Worm (Caenorhabditis elegans) whole organism, L4 larva: ENCODE measurements around the gene snpn-1.

Experiments
- F44E2.7 ChIP-seq: fragments of 200-800 bp; sonication (Bioruptor generic); IDR thresholded peaks from 2 replicates; pipeline ENCODE4 v2.1.2; 2022; ENCODE audit warnings: missing genetic modification characterization, missing compliant biosample characterization
- T20F7.1 ChIP-seq: fragments of 200-800 bp; sonication (Bioruptor generic); optimal IDR thresholded peaks from 2 replicates; lab custom pipeline; 2018; ENCODE audit warnings: mild to moderate bottlenecking, missing genetic modification characterization, missing compliant biosample characterization
- T26A8.4 ChIP-seq: fragments of 200-800 bp; sonication (Bioruptor generic); IDR thresholded peaks from 2 replicates; pipeline ENCODE4 v1.3.6; 2022; ENCODE audit warnings: missing genetic modification characterization, missing compliant biosample characterization
- aha-1 ChIP-seq: fragments of 150-350 bp; peaks from one replicate; lab custom pipeline; 2014; ENCODE audit warnings: missing biosample characterization, missing genetic modification characterization
- aly-2 ChIP-seq: sonication (generic microtip); optimal IDR thresholded peaks from 2 replicates; lab custom pipeline; 2018; ENCODE audit warnings: missing biosample characterization, missing genetic modification characterization
- ama-1 ChIP-seq: fragments of 150-350 bp; optimal IDR thresholded peaks from 2 replicates; lab custom pipeline; 2014; ENCODE audit warnings: inconsistent platforms, mixed read lengths
- arid-1 ChIP-seq: fragments of 200-800 bp; sonication (Bioruptor generic); conservative IDR thresholded peaks from 2 replicates; pipeline ENCODE4 v1.3.6; 2022; ENCODE audit warnings: missing genetic modification reagents, missing genetic modification characterization, missing compliant biosample characterization
- ceh-20 ChIP-seq: fragments of 200-800 bp; sonication (Bioruptor generic); IDR thresholded peaks from 2 replicates; pipeline ENCODE4 v1.3.6; 2022; ENCODE audit warnings: missing genetic modification reagents, missing genetic modification characterization, missing compliant biosample characterization
- ceh-28 ChIP-seq: fragments of 150-350 bp; optimal IDR thresholded peaks from 2 replicates; lab custom pipeline; 2014; ENCODE audit warnings: missing biosample characterization, missing genetic modification reagents, missing genetic modification characterization
- ceh-62 ChIP-seq: sonication (generic microtip); optimal IDR thresholded peaks from 2 replicates; lab custom pipeline; 2017; ENCODE audit warnings: missing biosample characterization, missing genetic modification characterization
- cey-2 ChIP-seq: sonication (generic microtip); optimal IDR thresholded peaks from 3 replicates; lab custom pipeline; 2017; ENCODE audit warnings: missing genetic modification characterization, mild to moderate bottlenecking, missing compliant biosample characterization, antibody characterized with exemption, borderline replicate concordance; ENCODE audit not compliant: insufficient read depth
- ctbp-1 ChIP-seq: fragments of 200-800 bp; sonication (Bioruptor generic); IDR thresholded peaks from 2 replicates; pipeline ENCODE4 v1.3.6; 2022; ENCODE audit warnings: missing genetic modification reagents, missing genetic modification characterization, missing compliant biosample characterization
- daf-16 ChIP-seq, 3 experiments: sonication (generic microtip); optimal IDR thresholded peaks; 2 replicates each; lab custom pipeline; 2016 to 2017; ENCODE audit warnings: missing genetic modification characterization in 3 of 3, missing genetic modification reagents in 3 of 3, mild to moderate bottlenecking in 2 of 3, missing compliant biosample characterization in 2 of 3, missing biosample characterization in 1 of 3, moderate library complexity in 1 of 3
- duxl-1 ChIP-seq: sonication (generic microtip); optimal IDR thresholded peaks from 2 replicates; lab custom pipeline; 2016; ENCODE audit warnings: mild to moderate bottlenecking, missing genetic modification characterization, moderate library complexity, missing compliant biosample characterization; ENCODE audit not compliant: poor library complexity
- dve-1 ChIP-seq: sonication (generic microtip); optimal IDR thresholded peaks from 2 replicates; lab custom pipeline; 2017; ENCODE audit warnings: antibody characterized with exemption, mild to moderate bottlenecking, missing genetic modification characterization, missing compliant biosample characterization; ENCODE audit not compliant: insufficient read depth
- hif-1 ChIP-seq, 2 experiments: sonication (generic microtip); optimal IDR thresholded peaks; 2 replicates each; lab custom pipeline; 2016 to 2017; ENCODE audit warnings: missing compliant biosample characterization in 2 of 2, missing genetic modification characterization in 2 of 2, missing genetic modification reagents in 2 of 2, missing genotype in 2 of 2, mild to moderate bottlenecking in 1 of 2
- hlh-30 ChIP-seq: sonication (generic microtip); optimal IDR thresholded peaks from 2 replicates; lab custom pipeline; 2017; ENCODE audit warnings: antibody characterized with exemption, mild to moderate bottlenecking, missing genetic modification characterization, missing compliant biosample characterization; ENCODE audit not compliant: insufficient read depth
- hmg-1.1 ChIP-seq: fragments of 200-800 bp; sonication (Bioruptor generic); IDR thresholded peaks from 2 replicates; pipeline ENCODE4 v1.3.6; 2022; ENCODE audit warnings: missing genetic modification reagents, missing genetic modification characterization, missing compliant biosample characterization
- lin-15B ChIP-seq: fragments of 150-350 bp; sonication (generic microtip); optimal IDR thresholded peaks from 3 replicates; lab custom pipeline; 2014; ENCODE audit warnings: missing biosample characterization, missing genetic modification characterization
- lin-29 ChIP-seq: fragments of 200-800 bp; sonication (Bioruptor generic); IDR thresholded peaks from 2 replicates; pipeline ENCODE4 v1.3.6; 2022; ENCODE audit warnings: missing genetic modification reagents, missing genetic modification characterization, missing compliant biosample characterization
- lin-39 ChIP-seq: fragments of 150-350 bp; optimal IDR thresholded peaks from 2 replicates; lab custom pipeline; 2014; ENCODE audit warnings: missing biosample characterization, missing genetic modification reagents, missing genetic modification characterization
- lsy-2 ChIP-seq, 2 experiments: fragments of 150-350 bp in 1 of 2; sonication (generic microtip) in 1 of 2; optimal IDR thresholded peaks; 2 replicates each; lab custom pipeline; 2014 to 2017; ENCODE audit warnings: missing biosample characterization in 2 of 2, missing genetic modification characterization in 2 of 2
- madf-9 ChIP-seq: fragments of 200-800 bp; sonication (Bioruptor generic); conservative IDR thresholded peaks from 2 replicates; pipeline ENCODE4 v1.3.6; 2022; ENCODE audit warnings: missing genetic modification reagents, missing genetic modification characterization, missing compliant biosample characterization
- mdt-29 ChIP-seq: fragments of 200-800 bp; sonication (Bioruptor generic); IDR thresholded peaks from 2 replicates; pipeline ENCODE4 v1.3.6; 2022; ENCODE audit warnings: missing genetic modification reagents, missing genetic modification characterization, missing compliant biosample characterization
- mep-1 ChIP-seq: fragments of 150-350 bp; sonication (generic microtip); optimal IDR thresholded peaks from 3 replicates; lab custom pipeline; 2014; ENCODE audit warnings: missing biosample characterization, missing genetic modification characterization
- nhr-11 ChIP-seq: fragments of 150-350 bp; optimal IDR thresholded peaks from 2 replicates; lab custom pipeline; 2014; ENCODE audit warnings: missing biosample characterization, missing genetic modification characterization
- nhr-237 ChIP-seq: sonication (generic microtip); optimal IDR thresholded peaks from 2 replicates; lab custom pipeline; 2017; ENCODE audit warnings: missing biosample characterization, missing genetic modification characterization
- nhr-48 ChIP-seq: sonication (generic microtip); optimal IDR thresholded peaks from 2 replicates; lab custom pipeline; 2016; ENCODE audit warnings: mild to moderate bottlenecking, missing genetic modification characterization, missing compliant biosample characterization
- nhr-6 ChIP-seq: fragments of 150-350 bp; optimal IDR thresholded peaks from 2 replicates; lab custom pipeline; 2014; ENCODE audit warnings: missing biosample characterization, missing genetic modification characterization
- nhr-76 ChIP-seq: fragments of 150-350 bp; optimal IDR thresholded peaks from 2 replicates; lab custom pipeline; 2014; ENCODE audit warnings: missing biosample characterization, missing genetic modification characterization
- nhr-77 ChIP-seq: fragments of 150-350 bp; optimal IDR thresholded peaks from 2 replicates; lab custom pipeline; 2014; ENCODE audit warnings: missing biosample characterization, missing genetic modification characterization
- rbr-2 ChIP-seq: sonication (generic microtip); optimal IDR thresholded peaks from 2 replicates; lab custom pipeline; 2016; ENCODE audit warnings: missing genotype, missing genetic modification characterization, missing compliant biosample characterization
- saeg-2 ChIP-seq: fragments of 200-800 bp; sonication (Bioruptor generic); IDR thresholded peaks from 2 replicates; pipeline ENCODE4 v1.3.6; 2022; ENCODE audit warnings: missing genetic modification reagents, missing genetic modification characterization, missing compliant biosample characterization
- sdz-12 ChIP-seq: fragments of 200-800 bp; sonication (Bioruptor generic); optimal IDR thresholded peaks from 2 replicates; lab custom pipeline; 2018; ENCODE audit warnings: mild to moderate bottlenecking, missing genetic modification characterization, missing compliant biosample characterization
- skn-1 ChIP-seq: fragments of 150-350 bp; optimal IDR thresholded peaks from 2 replicates; lab custom pipeline; 2014; ENCODE audit warnings: missing biosample characterization, missing genetic modification characterization
- tra-1 ChIP-seq: fragments of 200-800 bp; sonication (Bioruptor generic); IDR thresholded peaks from 2 replicates; pipeline ENCODE4 v1.3.6; 2022; ENCODE audit warnings: missing genetic modification reagents, missing genetic modification characterization, missing compliant biosample characterization
- unc-62 ChIP-seq, 3 experiments: fragments of 150-350 bp in 1 of 3; sonication (generic microtip); optimal IDR thresholded peaks in 2 of 3; peaks in 1 of 3; 1 replicate in 1 of 3; 2 replicates in 2 of 3; lab custom pipeline; 2014 to 2017; ENCODE audit warnings: missing biosample characterization in 3 of 3, missing genetic modification characterization in 3 of 3, missing genetic modification reagents in 3 of 3, missing genotype in 1 of 3
- zag-1 ChIP-seq: fragments of 150-350 bp; optimal IDR thresholded peaks from 2 replicates; lab custom pipeline; 2014; ENCODE audit warnings: missing biosample characterization, missing genetic modification characterization
- zfp-3 ChIP-seq: fragments of 200-800 bp; sonication (Bioruptor generic); conservative IDR thresholded peaks from 2 replicates; pipeline ENCODE4 v1.3.6; 2022; ENCODE audit warnings: missing genetic modification reagents, missing genetic modification characterization, missing compliant biosample characterization
- zip-11 ChIP-seq: fragments of 200-800 bp; sonication (Bioruptor generic); IDR thresholded peaks from 2 replicates; pipeline ENCODE4 v1.3.6; 2022; ENCODE audit warnings: missing genetic modification characterization, missing compliant biosample characterization
- zip-2 ChIP-seq: fragments of 150-350 bp; optimal IDR thresholded peaks from 2 replicates; lab custom pipeline; 2014; ENCODE audit warnings: missing biosample characterization, missing genetic modification characterization

Gene snpn-1

DNA sequence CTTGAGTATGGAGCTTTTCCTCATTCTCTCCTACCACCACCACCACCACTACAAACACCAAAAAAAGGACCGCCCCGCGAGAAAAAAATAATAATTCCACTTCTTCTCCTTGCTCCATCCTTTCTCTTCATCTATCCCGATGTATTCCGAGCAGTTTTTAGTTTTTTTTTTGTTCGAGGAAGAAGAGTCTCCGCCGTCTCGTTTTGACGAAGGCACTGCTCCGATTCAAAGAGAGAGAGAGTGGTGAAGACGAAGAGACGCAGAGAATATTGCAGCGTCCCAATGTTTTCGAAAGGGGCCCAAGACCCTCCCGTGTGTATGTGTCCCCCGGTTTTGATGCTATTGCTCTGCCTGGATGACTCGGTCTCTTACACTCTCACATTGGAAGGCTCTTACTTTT, 9.7 kb downstream of the snpn-1 start:
- peak; percentile 3 for TF ChIP-seq hlh-30 (tag; lab: Kevin White, UChicago)
- no peak for TF ChIP-seq lin-39
- peak; percentile 41 for TF ChIP-seq mep-1
- TF ChIP-seq nhr-48, result no peak
- peak; percentile 63 for TF ChIP-seq rbr-2
- no peak for TF ChIP-seq zip-11 (GFP tag; lab: Robert Waterston, UW)
- peak in 1 of 2 experiments; percentile 0 for TF ChIP-seq lsy-2 (tag; optimal IDR thresholded peaks at IDR 0.05; lab: Kevin White, UChicago)
- TF ChIP-seq ceh-20 (GFP tag; lab: Robert Waterston, UW), result no peak
- TF ChIP-seq aha-1 (tag; lab: Kevin White, UChicago), result peak; percentile 45
- TF ChIP-seq zfp-3, result no peak
- TF ChIP-seq tra-1 (GFP tag; lab: Robert Waterston, UW), result no peak
- TF ChIP-seq dve-1, result no peak
- TF ChIP-seq aly-2 (tag; lab: Kevin White, UChicago), result no peak
- peak in 1 of 2 experiments; percentile 9 for TF ChIP-seq hif-1 (tag; optimal IDR thresholded peaks at IDR 0.05; lab: Kevin White, UChicago)
- peak; percentile 48; the same call in 1 of the 2 replicates for TF ChIP-seq hmg-1.1 (GFP tag; lab: Robert Waterston, UW)
- TF ChIP-seq T20F7.1 (GFP tag; lab: Kevin White, UChicago), result no peak
- no peak for TF ChIP-seq skn-1 (tag; lab: Kevin White, UChicago)
- TF ChIP-seq, all 104 proteins: peak for 7

ce11 chrIV:5078846-5079245, 12.0 kb downstream of the snpn-1 start:
- TF ChIP-seq cey-2 (tag; lab: Kevin White, UChicago), result no peak
- no peak for TF ChIP-seq arid-1 (GFP tag; lab: Robert Waterston, UW)
- no peak for TF ChIP-seq duxl-1
- TF ChIP-seq lin-15B (tag; lab: Kevin White, UChicago), result no peak
- peak; percentile 88 for TF ChIP-seq aha-1 (tag; lab: Kevin White, UChicago)
- TF ChIP-seq unc-62 (GFP tag; optimal IDR thresholded peaks at IDR 0.05 in 1 of 2; lab: Kevin White, UChicago), result peak in 1 of 2 experiments; percentile 60
- TF ChIP-seq unc-62 (tag; optimal IDR thresholded peaks at IDR 0.05; lab: Kevin White, UChicago), result no peak
- TF ChIP-seq nhr-237 (tag; lab: Kevin White, UChicago), result no peak
- TF ChIP-seq lsy-2 (tag; optimal IDR thresholded peaks at IDR 0.05; lab: Kevin White, UChicago), result peak in 1 of 2 experiments; percentile 12
- TF ChIP-seq daf-16 (GFP tag; optimal IDR thresholded peaks at IDR 0.05; lab: Kevin White, UChicago), result peak in 1 of 2 experiments; percentile 32
- no peak for TF ChIP-seq daf-16 (tag; optimal IDR thresholded peaks at IDR 0.05; lab: Kevin White, UChicago)

DNA sequence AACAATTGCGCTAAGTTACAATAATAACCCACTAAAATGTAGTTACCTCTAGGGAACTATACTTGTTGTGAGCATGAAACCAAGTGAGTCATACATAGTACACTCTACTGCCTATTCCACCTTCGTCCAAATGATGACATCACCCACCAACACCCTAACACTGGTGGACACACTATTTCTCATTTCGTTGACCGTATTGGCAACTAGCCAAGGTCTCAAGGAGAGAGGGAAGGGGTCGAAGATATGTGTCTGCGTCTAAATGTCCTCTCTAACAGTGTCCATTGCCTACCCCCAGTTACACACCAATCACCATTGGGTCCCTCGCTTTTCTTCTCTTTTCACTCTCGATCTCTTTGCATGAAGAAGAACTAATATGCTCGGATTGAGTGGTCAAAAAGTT, 12.9 kb downstream of the snpn-1 start:
- no peak for TF ChIP-seq mdt-29 (GFP tag; lab: Robert Waterston, UW)
- TF ChIP-seq F44E2.7, result no peak
- no peak for TF ChIP-seq madf-9 (GFP tag; lab: Robert Waterston, UW)
- TF ChIP-seq duxl-1, result no peak
- TF ChIP-seq skn-1 (tag; lab: Kevin White, UChicago), result no peak
- peak in 1 of 2 experiments; percentile 63 for TF ChIP-seq unc-62 (GFP tag; optimal IDR thresholded peaks at IDR 0.05 in 1 of 2; lab: Kevin White, UChicago)
- TF ChIP-seq unc-62 (tag; optimal IDR thresholded peaks at IDR 0.05; lab: Kevin White, UChicago), result no peak
- TF ChIP-seq nhr-6 (tag; lab: Kevin White, UChicago), result peak; percentile 56
- TF ChIP-seq ama-1 (lab: Kevin White, UChicago), result no peak
- no peak for TF ChIP-seq zag-1 (tag; lab: Kevin White, UChicago)
- TF ChIP-seq nhr-76, result no peak
- TF ChIP-seq hmg-1.1 (GFP tag; lab: Robert Waterston, UW), result 0 out of 2 replicates have a peak, but pooled peaks have one; percentile 29
- TF ChIP-seq T26A8.4, result no peak
- TF ChIP-seq ceh-62 (tag; lab: Kevin White, UChicago), result no peak
- TF ChIP-seq nhr-77, result no peak
- no peak for TF ChIP-seq lsy-2 (tag; optimal IDR thresholded peaks at IDR 0.05; lab: Kevin White, UChicago)
- no peak for TF ChIP-seq zip-2 (tag; lab: Kevin White, UChicago)
- no peak for TF ChIP-seq cey-2 (tag; lab: Kevin White, UChicago)
- no peak for TF ChIP-seq ceh-28 (tag; lab: Kevin White, UChicago)
- TF ChIP-seq aha-1 (tag; lab: Kevin White, UChicago), result peak; percentile 85
- no peak for TF ChIP-seq ctbp-1
- TF ChIP-seq lin-29, result no peak
- no peak for TF ChIP-seq sdz-12 (GFP tag; lab: Kevin White, UChicago)
- TF ChIP-seq nhr-11, result no peak
- TF ChIP-seq saeg-2 (GFP tag; lab: Robert Waterston, UW), result no peak
